Fruit fly (Drosophila melanogaster) whole organism, pupa: ENCODE results near the gene CG6051.

Experiments
- CG10348 ChIP-seq: fragments of 200-800 bp; sonication (Bioruptor generic); IDR thresholded peaks from 2 replicates; pipeline ENCODE4 v1.3.6; 2022; ENCODE audit warnings: missing biosample characterization, missing genetic modification characterization
- CG15710 ChIP-seq: fragments of 200-800 bp; sonication (Bioruptor generic); optimal IDR thresholded peaks from 2 replicates; lab custom pipeline; 2018; ENCODE audit warnings: missing biosample characterization, mild to moderate bottlenecking, missing genetic modification characterization, moderate library complexity
- CG32121 ChIP-seq: fragments of 200-800 bp; sonication (Bioruptor generic); IDR thresholded peaks from 2 replicates; pipeline ENCODE4 v1.3.6; 2022; ENCODE audit warnings: missing biosample characterization, missing genetic modification characterization
- Ets98B ChIP-seq: fragments of 200-800 bp; sonication (Bioruptor generic); IDR thresholded peaks from 2 replicates; pipeline ENCODE4 v1.3.6; 2022; ENCODE audit warnings: missing biosample characterization, missing genetic modification characterization
- Pif1A ChIP-seq: fragments of 200-800 bp; sonication (Bioruptor generic); optimal IDR thresholded peaks from 3 replicates; lab custom pipeline; 2016; ENCODE audit warnings: missing biosample characterization, missing genetic modification characterization
- fd96Ca ChIP-seq: fragments of 200-800 bp; sonication (Bioruptor generic); IDR thresholded peaks from 3 replicates; pipeline ENCODE4 v1.3.6; 2022; ENCODE audit warnings: missing biosample characterization, missing genetic modification characterization

DNA sequence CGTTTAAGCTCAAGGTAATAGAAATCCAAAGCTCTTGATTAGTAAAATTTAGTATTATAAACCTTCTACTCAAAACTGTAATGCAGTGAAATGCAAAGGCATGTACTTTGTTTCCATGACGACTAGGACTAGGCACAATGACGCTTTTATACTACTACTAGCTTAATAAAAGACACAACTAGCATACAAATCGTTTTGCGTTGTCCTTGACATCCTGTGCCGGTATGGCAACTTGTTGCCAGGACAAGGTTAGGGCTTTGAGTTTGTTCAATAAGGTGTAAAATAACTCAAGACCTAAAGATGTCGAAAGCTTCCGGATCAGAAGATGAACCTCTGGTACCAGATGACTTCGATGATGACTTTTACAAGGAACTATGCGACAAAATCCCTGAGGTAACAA, 32.5 kb downstream of the CG6051 start, which contains the start of gene CG5882:
- TF ChIP-seq Pif1A (GFP tag; lab: Kevin White, UChicago) (no peak), CG10348 (GFP tag; lab: Robert Waterston, UW) (no peak), CG15710 (tag; lab: Kevin White, UChicago) (no peak), Ets98B (GFP tag; lab: Robert Waterston, UW) (no peak), CG32121 (GFP tag; lab: Robert Waterston, UW) (no peak), fd96Ca (no peak)
